Worm (Caenorhabditis elegans) whole organism, young adult: ENCODE results near the gene rpt-1.

Experiments used
- B0261.1 ChIP-seq: sonication (generic microtip); optimal IDR thresholded peaks from 2 replicates; lab custom pipeline; 2016; ENCODE audit warnings: mild to moderate bottlenecking, missing genetic modification characterization, moderate library complexity, missing compliant biosample characterization
- D2030.7 ChIP-seq: fragments of 200-800 bp; sonication (Bioruptor generic); IDR thresholded peaks from 2 replicates; pipeline ENCODE4 v1.3.6; 2022; ENCODE audit warnings: missing genetic modification reagents, missing genetic modification characterization, missing compliant biosample characterization
- F33H1.4 ChIP-seq: fragments of 200-800 bp; sonication (Bioruptor generic); IDR thresholded peaks from 2 replicates; pipeline ENCODE4 v1.3.6; 2022; ENCODE audit warnings: missing genetic modification reagents, missing genetic modification characterization, missing compliant biosample characterization
- F52B5.7 ChIP-seq: sonication (generic microtip); optimal IDR thresholded peaks from 2 replicates; lab custom pipeline; 2016; ENCODE audit warnings: mild to moderate bottlenecking, missing genetic modification characterization, missing compliant biosample characterization
- F55B11.4 ChIP-seq: sonication (generic microtip); optimal IDR thresholded peaks from 2 replicates; lab custom pipeline; 2016; ENCODE audit warnings: missing compliant biosample characterization, missing genetic modification characterization, borderline replicate concordance; ENCODE audit not compliant: insufficient read depth
- F57A8.1 ChIP-seq: fragments of 200-800 bp; sonication (Bioruptor generic); optimal IDR thresholded peaks from 2 replicates; lab custom pipeline; 2018; ENCODE audit warnings: mild to moderate bottlenecking, missing genetic modification characterization, moderate library complexity, missing compliant biosample characterization
- K11D2.4 ChIP-seq: fragments of 200-800 bp; sonication (Bioruptor generic); IDR thresholded peaks from 2 replicates; pipeline ENCODE4 v1.3.6; 2022; ENCODE audit warnings: missing genetic modification reagents, missing genetic modification characterization, missing compliant biosample characterization
- Y53F4B.3 ChIP-seq: fragments of 200-800 bp; sonication (Bioruptor generic); IDR thresholded peaks from 2 replicates; pipeline ENCODE4 v1.3.6; 2022; ENCODE audit warnings: missing genetic modification reagents, missing genetic modification characterization, missing compliant biosample characterization
- Y95B8A.8 ChIP-seq: fragments of 200-800 bp; sonication (Bioruptor generic); IDR thresholded peaks from 2 replicates; pipeline ENCODE4 v1.3.6; 2022; ENCODE audit warnings: missing genetic modification reagents, missing genetic modification characterization, missing compliant biosample characterization
- ZK185.1 ChIP-seq: sonication (generic microtip); optimal IDR thresholded peaks from 2 replicates; lab custom pipeline; 2016; ENCODE audit warnings: mild to moderate bottlenecking, missing genetic modification characterization, missing compliant biosample characterization; ENCODE audit not compliant: poor library complexity, severe bottlenecking
- aptf-3 ChIP-seq: fragments of 200-800 bp; sonication (Bioruptor generic); IDR thresholded peaks from 2 replicates; pipeline ENCODE4 v1.3.6; 2022; ENCODE audit warnings: missing genetic modification characterization, missing compliant biosample characterization
- atf-7 ChIP-seq: sonication (generic microtip); optimal IDR thresholded peaks from 2 replicates; lab custom pipeline; 2017; ENCODE audit warnings: mild to moderate bottlenecking, missing genetic modification characterization, missing compliant biosample characterization
- attf-3 ChIP-seq: fragments of 200-800 bp; sonication (Bioruptor generic); conservative IDR thresholded peaks from 2 replicates; pipeline ENCODE4 v1.3.6; 2022; ENCODE audit warnings: missing genetic modification reagents, missing genetic modification characterization, missing compliant biosample characterization
- attf-5 ChIP-seq: fragments of 200-800 bp; sonication (Bioruptor generic); optimal IDR thresholded peaks from 2 replicates; lab custom pipeline; 2018; ENCODE audit warnings: mild to moderate bottlenecking, missing genetic modification characterization, missing compliant biosample characterization
- ceh-100 ChIP-seq: fragments of 200-800 bp; sonication (Bioruptor generic); IDR thresholded peaks from 2 replicates; pipeline ENCODE4 v1.3.6; 2022; ENCODE audit warnings: missing genetic modification reagents, missing genetic modification characterization, missing compliant biosample characterization
- ceh-27 ChIP-seq: fragments of 200-800 bp; sonication (Bioruptor generic); optimal IDR thresholded peaks from 2 replicates; lab custom pipeline; 2018; ENCODE audit warnings: mild to moderate bottlenecking, missing genetic modification characterization, moderate library complexity, missing compliant biosample characterization
- ceh-79 ChIP-seq: sonication (generic microtip); optimal IDR thresholded peaks from 2 replicates; lab custom pipeline; 2017; ENCODE audit warnings: mild to moderate bottlenecking, missing genetic modification characterization, missing compliant biosample characterization
- ceh-91 ChIP-seq: fragments of 200-800 bp; sonication (Bioruptor generic); IDR thresholded peaks from 2 replicates; pipeline ENCODE4 v1.3.6; 2022; ENCODE audit warnings: missing genetic modification reagents, missing genetic modification characterization, missing compliant biosample characterization
- dpl-1 ChIP-seq: fragments of 150-350 bp; optimal IDR thresholded peaks from 2 replicates; lab custom pipeline; 2014; ENCODE audit warnings: missing biosample characterization, missing genetic modification reagents, missing genetic modification characterization
- efl-1 ChIP-seq: fragments of 150-350 bp; optimal IDR thresholded peaks from 2 replicates; lab custom pipeline; 2014; ENCODE audit warnings: missing biosample characterization, missing genetic modification reagents, missing genetic modification characterization
- hmg-1.2 ChIP-seq: fragments of 200-800 bp; sonication (Bioruptor generic); IDR thresholded peaks from 2 replicates; pipeline ENCODE4 v1.3.6; 2022; ENCODE audit warnings: missing genetic modification reagents, missing genetic modification characterization, missing compliant biosample characterization
- let-526 ChIP-seq: fragments of 200-800 bp; sonication (Bioruptor generic); IDR thresholded peaks from 2 replicates; pipeline ENCODE4 v1.3.6; 2022; ENCODE audit warnings: missing genetic modification reagents, missing genetic modification characterization, missing compliant biosample characterization
- lin-35 ChIP-seq, 3 experiments: fragments of 150-350 bp in 2 of 3; sonication (generic microtip) in 1 of 3; optimal IDR thresholded peaks; 2 replicates each; lab custom pipeline; 2014 to 2018; ENCODE audit warnings: missing biosample characterization in 3 of 3, missing genetic modification characterization in 3 of 3, missing genetic modification reagents in 3 of 3
- lsl-1 ChIP-seq: fragments of 200-800 bp; sonication (Bioruptor generic); optimal IDR thresholded peaks from 2 replicates; lab custom pipeline; 2018; ENCODE audit warnings: mild to moderate bottlenecking, missing genetic modification characterization, moderate library complexity, missing compliant biosample characterization
- madf-10 ChIP-seq: sonication (generic microtip); optimal IDR thresholded peaks from 2 replicates; lab custom pipeline; 2016; ENCODE audit warnings: mild to moderate bottlenecking, missing genetic modification characterization, missing compliant biosample characterization
- mcd-1 ChIP-seq: fragments of 200-800 bp; sonication (Bioruptor generic); IDR thresholded peaks from 2 replicates; pipeline ENCODE4 v1.3.6; 2022; ENCODE audit warnings: missing genetic modification reagents, missing genetic modification characterization, missing compliant biosample characterization
- mxl-1 ChIP-seq: sonication (generic microtip); optimal IDR thresholded peaks from 2 replicates; lab custom pipeline; 2016; ENCODE audit warnings: missing genetic modification characterization, missing compliant biosample characterization
- nfya-1 ChIP-seq: sonication (generic microtip); optimal IDR thresholded peaks from 2 replicates; lab custom pipeline; 2017; ENCODE audit warnings: antibody characterized with exemption, missing compliant biosample characterization, missing genetic modification characterization, borderline replicate concordance; ENCODE audit not compliant: insufficient read depth
- nhr-179 ChIP-seq: sonication (generic microtip); optimal IDR thresholded peaks from 2 replicates; lab custom pipeline; 2016; ENCODE audit warnings: mild to moderate bottlenecking, missing genetic modification characterization, missing compliant biosample characterization
- pha-4 ChIP-seq: fragments of 150-350 bp; sonication (generic microtip); optimal IDR thresholded peaks from 2 replicates; lab custom pipeline; 2014; ENCODE audit warnings: missing biosample characterization, missing genetic modification reagents, missing genetic modification characterization
- snpc-4 ChIP-seq, 5 experiments: fragments of 150-350 bp in 1 of 5; sonication (generic microtip) in 4 of 5; optimal IDR thresholded peaks; 2 replicates each; lab custom pipeline; 2014 to 2018; ENCODE audit warnings: missing genetic modification characterization in 5 of 5, missing biosample characterization in 3 of 5, antibody characterized with exemption in 2 of 5, mild to moderate bottlenecking in 2 of 5, missing compliant biosample characterization in 2 of 5, missing genotype in 2 of 5, moderate library complexity in 2 of 5, missing genetic modification reagents in 1 of 5
- tbp1 ChIP-seq: fragments of 200-800 bp; sonication (Bioruptor generic); optimal IDR thresholded peaks from 2 replicates; lab custom pipeline; 2018; ENCODE audit warnings: mild to moderate bottlenecking, missing genetic modification characterization, missing compliant biosample characterization
- tbx-9 ChIP-seq: sonication (generic microtip); optimal IDR thresholded peaks from 2 replicates; lab custom pipeline; 2016; ENCODE audit warnings: borderline replicate concordance, missing genetic modification characterization, inconsistent platforms, missing compliant biosample characterization
- unc-130 ChIP-seq: sonication (generic microtip); optimal IDR thresholded peaks from 2 replicates; lab custom pipeline; 2016; ENCODE audit warnings: missing genetic modification reagents, missing genetic modification characterization, missing compliant biosample characterization
- unc-62 ChIP-seq: fragments of 150-350 bp; optimal IDR thresholded peaks from 2 replicates; lab custom pipeline; 2014; ENCODE audit warnings: missing biosample characterization, missing genetic modification reagents, missing genetic modification characterization
- zfh-2 ChIP-seq: fragments of 200-800 bp; sonication (Bioruptor generic); conservative IDR thresholded peaks from 2 replicates; pipeline ENCODE4 v1.3.6; 2022; ENCODE audit warnings: missing genetic modification reagents, missing genetic modification characterization, missing compliant biosample characterization
- ztf-26 ChIP-seq: sonication (generic microtip); optimal IDR thresholded peaks from 2 replicates; lab custom pipeline; 2017; ENCODE audit warnings: missing genetic modification characterization, missing compliant biosample characterization

The rpt-1 gene

ce11 chrV:11964723-11965122 is 17.5 kb downstream of the rpt-1 start, which contains the start of gene F58H1.7:
Gene F58H1.7, minus strand, starts transcription at chrV:11964823.
- TF ChIP-seq zfh-2 (GFP tag; lab: Robert Waterston, UW) = no peak
- TF ChIP-seq let-526 (GFP tag; lab: Robert Waterston, UW) = no peak
- TF ChIP-seq attf-3 = no peak
- no peak for TF ChIP-seq ceh-27 (GFP tag; lab: Kevin White, UChicago)
- TF ChIP-seq ceh-79 = no peak
- TF ChIP-seq atf-7 = no peak
- TF ChIP-seq Y95B8A.8 (GFP tag; lab: Robert Waterston, UW) = no peak
- no peak for TF ChIP-seq snpc-4 (GFP tag; optimal IDR thresholded peaks at IDR 0.05; lab: Kevin White, UChicago)
- TF ChIP-seq snpc-4 (tag; optimal IDR thresholded peaks at IDR 0.05; lab: Kevin White, UChicago) = no peak
- TF ChIP-seq hmg-1.2 (GFP tag; lab: Robert Waterston, UW) = no peak
- no peak for TF ChIP-seq ceh-100 (GFP tag; lab: Robert Waterston, UW)
- no peak for TF ChIP-seq mcd-1
- TF ChIP-seq B0261.1 (tag; lab: Kevin White, UChicago) = no peak
- no peak for TF ChIP-seq ceh-91
- TF ChIP-seq unc-130 (GFP tag; lab: Kevin White, UChicago) = no peak
- TF ChIP-seq F55B11.4 = no peak
- no peak for TF ChIP-seq nfya-1 (tag; lab: Kevin White, UChicago)
- TF ChIP-seq, all 124 proteins: peak for 0

ce11 chrV:11960831-11961190 is 21.4 kb downstream of the rpt-1 start:
- TF ChIP-seq unc-62 (GFP tag; lab: Kevin White, UChicago) = no peak
- no peak for TF ChIP-seq pha-4
- no peak for TF ChIP-seq let-526 (GFP tag; lab: Robert Waterston, UW)
- TF ChIP-seq madf-10 (tag; lab: Kevin White, UChicago) = no peak
- TF ChIP-seq F57A8.1 (GFP tag; lab: Kevin White, UChicago) = no peak
- no peak for TF ChIP-seq lsl-1 (GFP tag; lab: Kevin White, UChicago)
- TF ChIP-seq ztf-26 (tag; lab: Kevin White, UChicago) = no peak
- no peak for TF ChIP-seq mxl-1 (tag; lab: Kevin White, UChicago)

DNA sequence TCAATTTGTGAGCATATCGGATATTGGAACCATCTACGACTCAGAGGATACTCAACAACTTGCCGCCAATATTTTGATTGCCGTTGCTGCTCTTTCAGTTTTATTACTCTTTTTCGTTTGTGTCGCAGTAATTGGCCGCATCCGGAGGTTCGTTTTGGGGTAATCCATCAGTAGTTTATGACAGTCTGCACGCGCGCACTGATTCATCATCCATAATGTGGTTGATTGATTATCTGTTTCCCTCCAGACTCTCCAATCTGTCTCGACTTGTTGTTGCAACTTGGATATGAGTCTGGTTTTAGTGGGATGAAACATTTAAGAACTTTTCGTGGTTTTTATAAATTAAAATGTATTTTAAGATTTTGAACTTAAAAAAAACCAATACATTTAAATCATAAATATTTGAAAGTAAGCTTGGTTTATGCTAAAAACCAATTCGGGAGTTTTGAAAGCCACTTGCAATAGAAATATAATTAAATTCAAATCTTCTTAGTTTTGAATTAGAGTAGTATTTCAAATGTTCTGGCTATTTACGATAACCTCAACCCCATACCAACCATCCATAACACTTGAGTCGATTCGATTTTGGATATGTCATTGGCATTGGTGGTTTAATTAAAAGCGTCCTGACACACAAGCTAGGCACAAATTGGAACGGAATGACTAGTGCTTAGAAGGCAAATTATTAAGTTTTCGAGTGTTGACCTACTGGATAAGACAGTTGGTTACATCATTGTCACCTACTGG is 21.9 kb downstream of the rpt-1 start:
- TF ChIP-seq F52B5.7 (tag; lab: Kevin White, UChicago) = no peak
- no peak for TF ChIP-seq attf-5 (GFP tag; lab: Kevin White, UChicago)
- TF ChIP-seq, all 124 proteins: peak for 0

DNA sequence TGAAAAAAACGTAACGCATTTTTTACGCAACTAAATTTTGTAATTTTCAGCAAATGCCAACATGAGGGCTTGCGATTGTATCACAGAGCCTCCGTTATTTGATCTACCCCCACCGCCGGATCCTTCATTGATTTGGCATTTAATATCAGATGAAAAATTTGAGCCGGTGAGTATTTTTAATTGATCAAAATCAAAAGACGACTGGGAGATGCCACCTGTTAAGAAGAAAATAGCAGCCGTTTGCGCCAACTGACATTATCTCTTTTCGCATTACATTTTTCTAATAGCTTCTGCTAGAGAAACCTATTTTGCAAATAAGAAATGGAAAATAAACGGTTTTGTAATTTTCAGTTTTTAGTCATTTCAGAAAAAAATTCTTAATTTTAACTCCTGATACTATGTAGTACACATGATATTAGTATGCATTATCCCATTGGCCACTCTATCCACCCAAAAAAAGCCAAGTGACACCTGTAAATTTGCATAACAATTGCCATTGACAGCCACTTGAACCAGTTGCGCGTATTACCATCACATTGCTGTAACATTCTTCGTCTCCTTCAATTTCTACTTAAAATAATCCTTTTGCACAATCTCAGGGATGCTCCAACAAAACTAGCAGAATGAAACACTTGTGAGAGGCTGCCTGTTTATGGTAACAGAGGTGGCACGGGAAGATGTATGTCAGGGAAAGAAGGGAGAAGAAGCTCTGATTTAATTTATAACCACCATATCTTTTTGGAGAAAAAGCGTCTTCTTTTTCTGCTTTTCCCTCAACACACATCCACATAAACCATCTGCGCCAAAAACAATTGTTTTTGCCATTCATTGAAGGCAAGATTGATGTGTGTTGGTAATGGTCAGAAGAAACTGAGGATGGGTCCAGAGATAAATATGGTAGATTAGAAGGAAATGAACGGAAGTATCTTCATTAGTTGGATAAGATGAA is 23.6 kb downstream of the rpt-1 start, which contains the start of gene F58H1.5:
Gene F58H1.5, plus strand, starts transcription at position 51 of the 949 bp plus-strand sequence.
- TF ChIP-seq K11D2.4 = no peak
- no peak for TF ChIP-seq D2030.7 (GFP tag; lab: Robert Waterston, UW)
- no peak for TF ChIP-seq aptf-3 (GFP tag; lab: Robert Waterston, UW)
- no peak for TF ChIP-seq efl-1 (GFP tag; lab: Kevin White, UChicago)
- TF ChIP-seq Y53F4B.3 = no peak
- no peak for TF ChIP-seq ZK185.1 (tag; lab: Kevin White, UChicago)
- TF ChIP-seq lin-35 (GFP tag; optimal IDR thresholded peaks at IDR 0.05; lab: Kevin White, UChicago) = no peak
- TF ChIP-seq tbx-9 (tag; lab: Kevin White, UChicago) = no peak
- no peak for TF ChIP-seq nhr-179 (tag; lab: Kevin White, UChicago)
- TF ChIP-seq tbp1 (GFP tag; lab: Kevin White, UChicago) = no peak
- TF ChIP-seq dpl-1 (GFP tag; lab: Kevin White, UChicago) = no peak
- no peak for TF ChIP-seq F33H1.4 (GFP tag; lab: Robert Waterston, UW)
